Fruit fly (Drosophila melanogaster) whole organism, adult: Measurements from ENCODE around the gene CSN8.
A peak's percentile ranks its signal among the peaks of the same experiment; 100 is the strongest.

ENCODE experiments used
- CG11617 ChIP-seq: fragments of 200-800 bp; sonication (Bioruptor generic); optimal IDR thresholded peaks from 2 replicates; lab custom pipeline; 2017; ENCODE audit warnings: mild to moderate bottlenecking, missing biosample characterization, missing genetic modification reagents, missing genetic modification characterization
- CG12768 ChIP-seq: fragments of 200-800 bp; sonication (Bioruptor generic); optimal IDR thresholded peaks from 2 replicates; lab custom pipeline; 2017; ENCODE audit warnings: missing biosample characterization, missing genetic modification characterization, mild to moderate bottlenecking, moderate library complexity, missing genetic modification reagents
- CG14711 ChIP-seq: fragments of 200-800 bp; sonication (Bioruptor generic); optimal IDR thresholded peaks from 2 replicates; lab custom pipeline; 2018; ENCODE audit warnings: missing biosample characterization, mild to moderate bottlenecking, missing genetic modification characterization, moderate library complexity
- CG1620 ChIP-seq: fragments of 200-800 bp; sonication (Bioruptor generic); optimal IDR thresholded peaks from 2 replicates; lab custom pipeline; 2016; ENCODE audit warnings: missing biosample characterization, missing genetic modification characterization
- CG33017 ChIP-seq: fragments of 200-800 bp; sonication (Bioruptor generic); optimal IDR thresholded peaks from 2 replicates; lab custom pipeline; 2018; ENCODE audit warnings: missing biosample characterization, mild to moderate bottlenecking, missing genetic modification characterization, moderate library complexity
- CG5204 ChIP-seq: fragments of 200-800 bp; sonication (Bioruptor generic); optimal IDR thresholded peaks from 2 replicates; lab custom pipeline; 2016; ENCODE audit warnings: missing biosample characterization, missing genetic modification characterization
- CG7045 ChIP-seq: fragments of 200-800 bp; sonication (Bioruptor generic); optimal IDR thresholded peaks from 2 replicates; lab custom pipeline; 2017; ENCODE audit warnings: missing biosample characterization, mild to moderate bottlenecking, missing genetic modification characterization
- CG7101 ChIP-seq: fragments of 200-800 bp; sonication (Bioruptor generic); optimal IDR thresholded peaks from 2 replicates; lab custom pipeline; 2018; ENCODE audit warnings: missing biosample characterization, mild to moderate bottlenecking, missing genetic modification characterization, moderate library complexity
- Clk ChIP-seq: fragments of 200-800 bp; sonication (Bioruptor generic); optimal IDR thresholded peaks from 2 replicates; lab custom pipeline; 2017; ENCODE audit warnings: missing biosample characterization, missing genetic modification characterization
- Crg-1 ChIP-seq: fragments of 200-800 bp; sonication (Bioruptor generic); optimal IDR thresholded peaks from 2 replicates; lab custom pipeline; 2016; ENCODE audit warnings: missing biosample characterization, missing genetic modification characterization
- Hr96 ChIP-seq: fragments of 200-800 bp; sonication (Bioruptor generic); optimal IDR thresholded peaks from 2 replicates; lab custom pipeline; 2016; ENCODE audit warnings: missing biosample characterization, missing genetic modification characterization
- Mnt ChIP-seq: fragments of 200-800 bp; sonication (Bioruptor generic); optimal IDR thresholded peaks from 2 replicates; lab custom pipeline; 2016; ENCODE audit warnings: missing biosample characterization, mild to moderate bottlenecking, missing genetic modification characterization
- bab1 ChIP-seq: fragments of 200-800 bp; sonication (Bioruptor generic); optimal IDR thresholded peaks from 3 replicates; lab custom pipeline; 2019; ENCODE audit warnings: missing biosample characterization, mild to moderate bottlenecking, missing genetic modification characterization, moderate library complexity
- cic ChIP-seq: fragments of 200-800 bp; sonication (Bioruptor generic); optimal IDR thresholded peaks from 2 replicates; lab custom pipeline; 2017; ENCODE audit warnings: missing biosample characterization, mild to moderate bottlenecking, missing genetic modification characterization, moderate library complexity
- cnc ChIP-seq, 2 experiments: fragments of >200 bp; optimal IDR thresholded peaks; 2 replicates each; lab custom pipeline; 2017
- kay ChIP-seq: fragments of 200-800 bp; sonication (Bioruptor generic); peaks from one replicate; lab custom pipeline; 2016; ENCODE audit warnings: missing biosample characterization, missing genetic modification characterization, borderline replicate concordance
- ovo ChIP-seq: fragments of 200-800 bp; sonication (Bioruptor generic); optimal IDR thresholded peaks from 2 replicates; lab custom pipeline; 2016; ENCODE audit warnings: missing biosample characterization, missing genetic modification characterization
- pad ChIP-seq: fragments of 200-800 bp; sonication (Bioruptor generic); optimal IDR thresholded peaks from 3 replicates; lab custom pipeline; 2017; ENCODE audit warnings: missing biosample characterization, missing genetic modification characterization, mild to moderate bottlenecking, moderate library complexity, missing genetic modification reagents
- tj ChIP-seq: fragments of 200-800 bp; sonication (Bioruptor generic); optimal IDR thresholded peaks from 3 replicates; lab custom pipeline; 2017; ENCODE audit warnings: missing biosample characterization, mild to moderate bottlenecking, missing genetic modification characterization, moderate library complexity
- toe ChIP-seq: fragments of 200-800 bp; sonication (Bioruptor generic); optimal IDR thresholded peaks from 2 replicates; lab custom pipeline; 2016; ENCODE audit warnings: missing biosample characterization, missing genetic modification characterization

CSN8 gene

DNA sequence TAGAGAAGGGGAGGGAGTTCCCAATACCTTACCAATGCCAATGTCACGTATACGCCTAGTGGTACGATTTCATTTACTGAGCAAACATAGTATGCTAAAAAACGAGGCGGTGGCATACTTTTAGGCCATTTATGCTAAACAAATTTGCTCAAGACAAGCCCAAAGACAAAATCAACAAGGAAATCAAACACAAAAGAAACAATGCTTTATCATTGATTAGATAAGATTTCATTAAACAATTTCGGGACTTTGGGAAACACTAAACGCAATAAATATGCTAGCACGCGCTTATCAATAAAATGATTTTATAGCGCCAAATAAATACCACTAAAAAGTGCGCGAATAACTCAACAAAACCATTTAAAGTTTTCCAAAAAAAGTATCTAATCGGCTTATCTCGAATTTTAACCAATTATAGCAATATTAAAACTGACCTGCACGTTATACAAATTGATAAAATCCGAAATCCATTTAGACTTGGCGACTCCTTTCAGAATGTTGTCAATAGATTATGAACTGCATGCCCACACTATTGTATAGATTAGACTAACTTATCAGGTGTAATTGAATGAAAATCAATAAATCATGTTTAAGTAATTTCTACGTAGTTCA, 14.0 kb upstream of the CSN8 start:
- TF ChIP-seq cnc (optimal IDR thresholded peaks at IDR 0.05; lab: Kevin White, UChicago) (no peak), kay (GFP tag; lab: Kevin White, UChicago) (peak; percentile 56)

DNA sequence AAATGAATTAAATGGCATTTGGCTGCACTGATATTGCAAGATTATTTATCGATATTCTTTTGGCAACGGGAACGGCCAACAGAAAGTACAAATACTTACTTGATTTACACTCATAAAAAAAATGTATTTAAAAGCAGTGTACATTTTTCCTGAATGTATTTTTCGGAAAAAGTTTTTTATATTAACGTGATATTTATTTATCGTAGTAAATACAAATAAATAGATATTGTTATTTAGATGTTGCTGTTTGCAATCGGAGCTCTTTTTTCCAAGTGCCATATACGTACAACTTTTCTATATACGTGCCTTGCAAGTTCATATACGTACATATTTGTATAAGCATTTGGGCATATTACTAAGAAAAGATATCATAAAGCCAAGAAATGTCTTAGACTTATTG, 13.3 kb upstream of the CSN8 start:
- TF ChIP-seq CG7101 (tag; lab: Kevin White, UChicago) (no peak), cnc (optimal IDR thresholded peaks at IDR 0.05; lab: Kevin White, UChicago) (no peak), CG33017 (no peak), cic (no peak), Clk (GFP tag; lab: Kevin White, UChicago) (no peak), Hr96 (GFP tag; lab: Kevin White, UChicago) (no peak), Mnt (GFP tag; lab: Kevin White, UChicago) (no peak), tj (GFP tag; lab: Kevin White, UChicago) (no peak), CG14711 (tag; lab: Kevin White, UChicago) (no peak), CG12768 (no peak), Crg-1 (no peak), CG1620 (GFP tag; lab: Kevin White, UChicago) (no peak), CG7045 (no peak), CG5204 (GFP tag; lab: Kevin White, UChicago) (no peak), toe (GFP tag; lab: Kevin White, UChicago) (no peak), pad (GFP tag; lab: Kevin White, UChicago) (no peak), CG11617 (no peak)

DNA sequence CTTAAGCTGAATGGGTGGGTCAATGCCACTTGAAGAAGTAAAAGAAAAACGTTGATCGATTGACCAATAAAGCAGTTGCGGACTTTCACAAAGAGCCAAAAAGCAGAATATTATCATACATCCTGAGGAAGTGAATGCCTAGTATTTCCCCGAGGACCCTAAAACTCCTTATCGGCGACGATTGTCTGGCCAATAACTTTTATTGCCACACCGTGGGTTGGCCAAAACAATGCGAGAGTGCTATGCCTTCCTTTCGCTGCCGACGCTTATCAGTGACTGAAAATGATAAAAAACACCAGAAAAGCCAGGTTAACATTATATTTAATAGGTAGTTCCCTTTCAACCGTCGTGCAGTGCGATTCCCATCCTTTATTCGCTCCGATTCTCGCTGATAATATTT, 12.8 kb upstream of the CSN8 start, which contains the start of gene Mur29B:
Gene Mur29B, plus strand, starts transcription at position 324 of the 400 bp plus-strand sequence.
- TF ChIP-seq kay (GFP tag; lab: Kevin White, UChicago) (peak; percentile 65), CG5204 (GFP tag; lab: Kevin White, UChicago) (no peak)

DNA sequence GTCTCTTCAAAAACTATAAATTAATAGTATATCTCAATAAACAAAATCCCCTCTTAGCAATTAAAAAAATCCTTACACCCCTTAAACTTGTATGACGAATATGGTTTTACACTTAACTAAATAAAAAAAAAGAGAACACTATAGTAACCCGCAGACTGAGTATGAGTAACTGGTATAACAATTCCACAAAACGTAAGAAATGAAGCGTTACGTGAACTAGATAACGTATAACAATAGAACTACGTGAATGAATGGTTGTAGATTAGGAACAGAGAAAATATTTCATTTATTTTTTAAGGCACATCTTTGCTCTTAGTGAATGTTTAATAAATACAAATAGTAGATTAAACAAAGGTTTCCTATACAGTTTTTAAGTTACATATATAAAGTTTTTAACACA, 9.2 kb upstream of the CSN8 start:
- TF ChIP-seq Crg-1 (no peak), kay (GFP tag; lab: Kevin White, UChicago) (peak; percentile 38)

DNA sequence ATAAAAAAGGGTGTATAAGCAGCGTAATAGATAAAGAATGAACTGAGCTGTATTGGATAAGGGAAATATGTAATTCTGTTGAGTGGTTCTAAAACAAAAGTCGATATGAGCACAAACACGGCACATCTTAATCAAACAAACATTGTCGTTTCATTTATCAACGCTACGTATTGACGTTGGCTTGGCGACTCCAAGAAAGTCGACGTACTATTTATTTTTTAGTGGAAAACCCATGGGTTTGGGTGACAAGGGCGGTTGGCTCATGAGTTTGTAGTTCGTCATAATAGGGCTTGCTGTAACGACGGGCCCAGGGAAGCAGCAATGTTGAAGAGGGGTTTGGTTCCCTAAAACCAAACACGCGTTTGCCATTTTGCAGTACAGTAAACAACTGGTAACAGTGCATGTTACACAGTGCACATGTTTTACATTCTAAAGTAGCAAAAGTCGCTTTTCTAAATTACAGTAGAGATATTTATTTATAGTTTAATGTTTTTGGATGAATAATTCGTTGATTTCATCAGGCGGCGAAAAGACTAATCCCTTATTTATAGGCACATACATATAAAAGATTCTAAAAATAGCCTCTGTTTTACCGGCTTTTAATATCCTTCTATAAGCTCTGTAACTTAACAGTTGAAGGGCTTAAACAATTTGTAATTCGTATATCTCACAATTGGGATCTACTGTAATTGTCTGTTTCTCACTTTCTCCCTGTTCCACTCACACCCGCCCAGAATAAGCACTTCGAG, 3.3 kb upstream of the CSN8 start:
- peak; percentile 21 for TF ChIP-seq CG7045
- no peak for TF ChIP-seq kay (GFP tag; lab: Kevin White, UChicago)
- no peak for TF ChIP-seq CG1620 (GFP tag; lab: Kevin White, UChicago)
- peak; percentile 87 for TF ChIP-seq bab1 (GFP tag; lab: Kevin White, UChicago)
- peak; percentile 40 for TF ChIP-seq toe (GFP tag; lab: Kevin White, UChicago)
- TF ChIP-seq CG12768 = peak; percentile 12
- TF ChIP-seq Mnt (GFP tag; lab: Kevin White, UChicago) = peak; percentile 67
- peak; percentile 49 for TF ChIP-seq CG5204 (GFP tag; lab: Kevin White, UChicago)
- peak; percentile 75 for TF ChIP-seq pad (GFP tag; lab: Kevin White, UChicago)
- peak; percentile 3 for TF ChIP-seq Hr96 (GFP tag; lab: Kevin White, UChicago)
- TF ChIP-seq CG11617 = peak; percentile 68
- TF ChIP-seq CG7101 (tag; lab: Kevin White, UChicago) = peak; percentile 64
- TF ChIP-seq Clk (GFP tag; lab: Kevin White, UChicago) = no peak
- peak; percentile 9 for TF ChIP-seq cic
- TF ChIP-seq tj (GFP tag; lab: Kevin White, UChicago) = peak; percentile 34
- TF ChIP-seq CG14711 (tag; lab: Kevin White, UChicago) = peak; percentile 9
- peak; percentile 9 for TF ChIP-seq ovo (GFP tag; lab: Kevin White, UChicago)
- peak; percentile 34 for TF ChIP-seq CG33017
- TF ChIP-seq Crg-1 = peak; percentile 54
- no peak for TF ChIP-seq cnc (optimal IDR thresholded peaks at IDR 0.05; lab: Kevin White, UChicago)

DNA sequence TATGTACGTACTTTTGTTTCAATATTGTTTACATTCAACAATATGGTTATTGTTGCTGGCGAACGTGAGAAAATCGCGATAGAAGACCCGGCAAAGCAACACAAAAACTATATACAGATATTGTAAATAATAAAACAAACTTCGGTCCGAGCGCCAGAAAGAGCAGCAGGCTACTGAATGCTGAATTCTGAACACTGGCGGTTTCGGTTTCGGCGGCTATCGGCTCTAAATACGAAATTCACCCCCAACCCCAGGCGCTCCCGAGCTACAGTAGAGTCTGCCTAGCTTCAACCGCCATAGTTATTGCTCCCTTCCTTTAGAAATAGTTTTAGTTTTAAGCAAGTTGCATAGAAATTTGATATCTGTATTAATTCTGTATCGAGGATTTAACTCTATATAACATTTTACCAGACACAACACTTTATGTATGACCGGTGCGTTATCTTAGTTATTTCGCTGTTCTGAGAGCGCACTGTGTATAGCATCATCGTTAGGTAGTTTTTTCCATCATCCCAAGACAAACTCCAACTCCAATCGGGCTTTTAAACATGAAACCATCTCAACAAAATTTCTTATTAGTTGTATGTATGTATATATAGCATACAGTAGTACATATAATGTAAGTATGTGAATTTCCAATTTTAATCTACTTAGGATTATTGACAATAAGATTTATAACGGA, 2.2 kb upstream of the CSN8 start, which contains the start of gene CG7627:
Gene CG7627, minus strand, starts transcription at position 197 of the 682 bp plus-strand sequence.
- no peak for TF ChIP-seq cnc (optimal IDR thresholded peaks at IDR 0.05; lab: Kevin White, UChicago)
- peak; percentile 85 for TF ChIP-seq Hr96 (GFP tag; lab: Kevin White, UChicago)
- peak; percentile 64 for TF ChIP-seq CG1620 (GFP tag; lab: Kevin White, UChicago)
- peak; percentile 66 for TF ChIP-seq bab1 (GFP tag; lab: Kevin White, UChicago)
- TF ChIP-seq toe (GFP tag; lab: Kevin White, UChicago) = peak; percentile 69
- no peak for TF ChIP-seq tj (GFP tag; lab: Kevin White, UChicago)
- TF ChIP-seq CG7101 (tag; lab: Kevin White, UChicago) = peak; percentile 79
- peak; percentile 69 for TF ChIP-seq CG7045
- peak; percentile 54 for TF ChIP-seq pad (GFP tag; lab: Kevin White, UChicago)
- peak; percentile 60 for TF ChIP-seq CG14711 (tag; lab: Kevin White, UChicago)
- TF ChIP-seq Clk (GFP tag; lab: Kevin White, UChicago) = peak; percentile 54
- TF ChIP-seq ovo (GFP tag; lab: Kevin White, UChicago) = peak; percentile 24
- peak; percentile 39 for TF ChIP-seq CG33017
- peak; percentile 82 for TF ChIP-seq Mnt (GFP tag; lab: Kevin White, UChicago)
- peak; percentile 72 for TF ChIP-seq kay (GFP tag; lab: Kevin White, UChicago)
- peak; percentile 65 for TF ChIP-seq CG5204 (GFP tag; lab: Kevin White, UChicago)
- peak; percentile 76 for TF ChIP-seq cic
- peak; percentile 73 for TF ChIP-seq CG12768
- peak; percentile 62 for TF ChIP-seq Crg-1
- peak; percentile 81 for TF ChIP-seq CG11617
